Fruit fly (Drosophila melanogaster): ENCODE data around the gene CG7142.

Gene CG7142

dm6 chr3R:18298900-18299321, 19.6 kb upstream of the CG7142 start, which contains the start of gene Dlc90F (continued):
- peak; percentile 49 for TF ChIP-seq ATbp (GFP tag; optimal IDR thresholded peaks at IDR 0.05)
- peak; percentile 29; the same call in 1 of the 2 replicates for TF ChIP-seq inv (GFP tag; IDR thresholded peaks at IDR 0.05; ENCODE audit: partially characterized antibody)
- TF ChIP-seq Trl (optimal IDR thresholded peaks at IDR 0.05), result no peak
- TF ChIP-seq Trl (GFP tag; optimal IDR thresholded peaks at IDR 0.05), result peak; percentile 71
- no peak for TF ChIP-seq nau (GFP tag; optimal IDR thresholded peaks at IDR 0.05)
- peak; percentile 85 for TF ChIP-seq phol (tag; optimal IDR thresholded peaks at IDR 0.05)
- peak; percentile 62 for TF ChIP-seq ERR (GFP tag; optimal IDR thresholded peaks at IDR 0.05)
- TF ChIP-seq CG10321 (GFP tag; IDR thresholded peaks at IDR 0.05), result peak; percentile 23; the same call in 1 of the 2 replicates
- TF ChIP-seq Atf3 (GFP tag; optimal IDR thresholded peaks at IDR 0.05), result peak; percentile 68
- no peak for TF ChIP-seq Hey (tag; optimal IDR thresholded peaks at IDR 0.05)
- 0 out of 2 replicates have a peak, but pooled peaks have one; percentile 47 for TF ChIP-seq amos (GFP tag; IDR thresholded peaks at IDR 0.05; ENCODE audit: partially characterized antibody)
- TF ChIP-seq CG2120 (GFP tag; optimal IDR thresholded peaks at IDR 0.05), result peak; percentile 87
- TF ChIP-seq sqz (GFP tag; optimal IDR thresholded peaks at IDR 0.05), result no peak
- peak; percentile 86 for TF ChIP-seq CG9817 (tag; optimal IDR thresholded peaks at IDR 0.05)
- peak; percentile 67 for TF ChIP-seq twi (tag; optimal IDR thresholded peaks at IDR 0.05)
- TF ChIP-seq ttk (GFP tag; IDR thresholded peaks at IDR 0.05), result peak; percentile 80
- TF ChIP-seq CG9437 (GFP tag; optimal IDR thresholded peaks at IDR 0.05), result peak; percentile 50
- no peak for TF ChIP-seq sim (GFP tag; IDR thresholded peaks at IDR 0.05)
- TF ChIP-seq CG9876 (GFP tag; optimal IDR thresholded peaks at IDR 0.05), result peak; percentile 82
- TF ChIP-seq Ets97D (GFP tag; optimal IDR thresholded peaks at IDR 0.05), result peak; percentile 94
- peak; percentile 57 for TF ChIP-seq onecut (GFP tag; IDR thresholded peaks at IDR 0.05)
- TF ChIP-seq CG2116 (GFP tag; optimal IDR thresholded peaks at IDR 0.05), result peak; percentile 82
- TF ChIP-seq pita (GFP tag; optimal IDR thresholded peaks at IDR 0.05), result no peak
- TF ChIP-seq vfl (GFP tag; optimal IDR thresholded peaks at IDR 0.05), result peak; percentile 74
- TF ChIP-seq wor (GFP tag; IDR thresholded peaks at IDR 0.05), result peak; percentile 46; the same call in 1 of the 2 replicates
- peak; percentile 40 for TF ChIP-seq lbe (GFP tag; optimal IDR thresholded peaks at IDR 0.05)
- TF ChIP-seq Hr78 (GFP tag; optimal IDR thresholded peaks at IDR 0.05), result no peak
- no peak for TF ChIP-seq CrebB (tag; optimal IDR thresholded peaks at IDR 0.05)
- peak; percentile 99 for TF ChIP-seq Sin3A (optimal IDR thresholded peaks at IDR 0.05)
- TF ChIP-seq hth (optimal IDR thresholded peaks at IDR 0.05), result no peak
- peak; percentile 80 for TF ChIP-seq CG14014 (GFP tag; IDR thresholded peaks at IDR 0.05)
- no peak for TF ChIP-seq zen2 (GFP tag; IDR thresholded peaks at IDR 0.05; ENCODE audit: partially characterized antibody)
- peak; percentile 58 for TF ChIP-seq jing (GFP tag; optimal IDR thresholded peaks at IDR 0.05)
- peak; percentile 22 for TF ChIP-seq sd (tag; optimal IDR thresholded peaks at IDR 0.05)
- no peak for TF ChIP-seq CG8478 (optimal IDR thresholded peaks at IDR 0.05)
- TF ChIP-seq CG2875 (GFP tag; optimal IDR thresholded peaks at IDR 0.05), result no peak
- no peak for TF ChIP-seq HLHmδ (GFP tag; optimal IDR thresholded peaks at IDR 0.05)
- TF ChIP-seq CG1602 (GFP tag; optimal IDR thresholded peaks at IDR 0.05), result peak; percentile 75
- TF ChIP-seq luna (GFP tag; optimal IDR thresholded peaks at IDR 0.05), result no peak
- TF ChIP-seq CG16815 (GFP tag; optimal IDR thresholded peaks at IDR 0.05), result peak; percentile 64
- peak; percentile 14; the same call in 1 of the 2 replicates for TF ChIP-seq Adf1 (GFP tag; IDR thresholded peaks at IDR 0.05)
- no peak for TF ChIP-seq CG8281 (tag; optimal IDR thresholded peaks at IDR 0.05)
- TF ChIP-seq CG7745 (tag; optimal IDR thresholded peaks at IDR 0.05), result no peak
- no peak for TF ChIP-seq Nf-YA (GFP tag; IDR thresholded peaks at IDR 0.05)
- peak; percentile 82 for TF ChIP-seq dmrt11E (tag; optimal IDR thresholded peaks at IDR 0.05)
- TF ChIP-seq pho (GFP tag; optimal IDR thresholded peaks at IDR 0.05), result peak; percentile 84
- TF ChIP-seq H15 (GFP tag; IDR thresholded peaks at IDR 0.05), result peak; percentile 77; the same call in 2 of the 3 replicates
- peak; percentile 76; the same call in 3 of the 4 replicates for TF ChIP-seq Gug (GFP tag; IDR thresholded peaks at IDR 0.05)
- TF ChIP-seq CG7357 (GFP tag; IDR thresholded peaks at IDR 0.05), result peak; percentile 100
- TF ChIP-seq CG4282 (GFP tag; optimal IDR thresholded peaks at IDR 0.05), result peak; percentile 39
- no peak for TF ChIP-seq CG10565 (GFP tag; optimal IDR thresholded peaks at IDR 0.05)
- TF ChIP-seq CG10267 (tag; optimal IDR thresholded peaks at IDR 0.05), result peak; percentile 95
